Worm (Caenorhabditis elegans) whole organism, midembryonic: Measurements from ENCODE around the gene pfkb-1.2.

Experiments
- T22C8.4 ChIP-seq: fragments of 200-800 bp; sonication (Bioruptor generic); IDR thresholded peaks from 2 replicates; pipeline ENCODE4 v1.3.6; 2022; ENCODE audit warnings: missing genetic modification characterization, missing compliant biosample characterization
- cog-1 ChIP-seq: sonication (generic microtip); optimal IDR thresholded peaks from 2 replicates; lab custom pipeline; 2016; ENCODE audit warnings: missing genetic modification characterization, missing compliant biosample characterization
- flt-1 ChIP-seq: fragments of 200-800 bp; sonication (Bioruptor generic); IDR thresholded peaks from 2 replicates; pipeline ENCODE4 v1.3.6; 2022; ENCODE audit warnings: missing genetic modification characterization, missing compliant biosample characterization
- klf-2 ChIP-seq: fragments of 200-800 bp; sonication (Bioruptor generic); conservative IDR thresholded peaks from 2 replicates; pipeline ENCODE4 v1.3.6; 2022; ENCODE audit warnings: missing genetic modification reagents, missing genetic modification characterization, missing compliant biosample characterization
- med-1 ChIP-seq: sonication (generic microtip); optimal IDR thresholded peaks from 2 replicates; lab custom pipeline; 2017; ENCODE audit warnings: missing genetic modification characterization, mild to moderate bottlenecking, missing compliant biosample characterization, antibody characterized with exemption, missing genetic modification reagents; ENCODE audit not compliant: insufficient read depth
- ref-1 ChIP-seq: fragments of 200-800 bp; sonication (Bioruptor generic); conservative IDR thresholded peaks from 2 replicates; pipeline ENCODE4 v1.3.6; 2022; ENCODE audit warnings: missing genetic modification reagents, missing genetic modification characterization, missing compliant biosample characterization
- tab-1 ChIP-seq: fragments of 200-800 bp; sonication (Bioruptor generic); IDR thresholded peaks from 2 replicates; pipeline ENCODE4 v1.3.6; 2022; ENCODE audit warnings: missing genetic modification characterization, missing compliant biosample characterization
- ztf-23 ChIP-seq: fragments of 200-800 bp; sonication (Bioruptor generic); IDR thresholded peaks from 2 replicates; pipeline ENCODE4 v1.3.6; 2022; ENCODE audit warnings: missing genetic modification reagents, missing genetic modification characterization, missing compliant biosample characterization
- ztf-29 ChIP-seq: fragments of 200-800 bp; sonication (Bioruptor generic); IDR thresholded peaks from 2 replicates; pipeline ENCODE4 v1.3.6; 2022; ENCODE audit warnings: missing genetic modification reagents, missing genetic modification characterization, missing compliant biosample characterization

DNA sequence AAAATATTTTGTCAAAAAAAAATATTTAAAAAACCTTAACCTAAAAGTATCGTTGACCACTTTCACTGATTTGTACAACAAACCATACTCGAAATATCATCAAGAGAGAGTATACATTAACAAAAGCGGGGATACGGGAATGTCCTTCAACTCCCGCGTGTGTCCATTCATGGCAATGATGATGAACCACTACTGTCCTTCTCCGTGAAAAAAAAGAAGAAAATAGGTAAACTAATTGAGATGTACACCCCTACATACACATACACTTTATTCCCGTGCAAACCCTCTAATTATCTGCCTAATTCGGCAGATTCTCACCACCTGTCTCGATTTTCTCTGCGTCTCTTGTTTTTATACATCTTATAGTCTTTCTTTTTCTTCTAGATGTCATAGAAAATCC, 15.1 kb upstream of the pfkb-1.2 start:
- TF ChIP-seq T22C8.4 (GFP tag; lab: Robert Waterston, UW): no peak
- TF ChIP-seq cog-1 (tag; lab: Kevin White, UChicago): peak; percentile 20
- no peak for TF ChIP-seq ztf-23
- no peak for TF ChIP-seq ref-1 (GFP tag; lab: Robert Waterston, UW)
- no peak for TF ChIP-seq flt-1 (GFP tag; lab: Robert Waterston, UW)
- no peak for TF ChIP-seq tab-1 (GFP tag; lab: Robert Waterston, UW)
- no peak for TF ChIP-seq med-1 (GFP tag; lab: Kevin White, UChicago)
- TF ChIP-seq klf-2 (GFP tag; lab: Robert Waterston, UW): no peak
- no peak for TF ChIP-seq ztf-29 (GFP tag; lab: Robert Waterston, UW)
